Worm (Caenorhabditis elegans): ENCODE measurements around the gene C34F11.8.

DNA sequence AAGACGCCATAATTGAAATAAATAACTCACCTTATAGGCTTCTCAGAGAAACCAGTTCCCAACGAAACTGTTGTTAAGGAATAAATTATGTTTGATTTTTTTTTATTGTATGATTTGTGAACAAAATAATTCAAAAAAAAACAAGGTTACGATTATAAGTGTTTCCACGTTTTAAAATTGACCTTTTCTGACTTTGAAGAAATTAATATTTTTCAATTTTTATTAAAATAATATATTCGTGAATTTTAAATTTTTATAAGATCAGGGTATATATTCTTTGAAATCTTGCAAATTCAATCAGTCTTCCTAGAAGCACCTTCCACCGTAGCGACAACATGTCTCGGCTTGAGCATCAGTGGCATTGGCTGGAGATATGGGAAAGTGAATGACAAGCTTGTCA, 36.4 kb downstream of the C34F11.8 start, which contains the start of gene C27D6.3:
- no peak for TF ChIP-seq pha-4 (tag; optimal IDR thresholded peaks at IDR 0.05)
- TF ChIP-seq dpl-1 (GFP tag; optimal IDR thresholded peaks at IDR 0.05) = no peak
